Fruit fly (Drosophila melanogaster): ENCODE measurements around the gene Sk2.

The Sk2 gene

DNA sequence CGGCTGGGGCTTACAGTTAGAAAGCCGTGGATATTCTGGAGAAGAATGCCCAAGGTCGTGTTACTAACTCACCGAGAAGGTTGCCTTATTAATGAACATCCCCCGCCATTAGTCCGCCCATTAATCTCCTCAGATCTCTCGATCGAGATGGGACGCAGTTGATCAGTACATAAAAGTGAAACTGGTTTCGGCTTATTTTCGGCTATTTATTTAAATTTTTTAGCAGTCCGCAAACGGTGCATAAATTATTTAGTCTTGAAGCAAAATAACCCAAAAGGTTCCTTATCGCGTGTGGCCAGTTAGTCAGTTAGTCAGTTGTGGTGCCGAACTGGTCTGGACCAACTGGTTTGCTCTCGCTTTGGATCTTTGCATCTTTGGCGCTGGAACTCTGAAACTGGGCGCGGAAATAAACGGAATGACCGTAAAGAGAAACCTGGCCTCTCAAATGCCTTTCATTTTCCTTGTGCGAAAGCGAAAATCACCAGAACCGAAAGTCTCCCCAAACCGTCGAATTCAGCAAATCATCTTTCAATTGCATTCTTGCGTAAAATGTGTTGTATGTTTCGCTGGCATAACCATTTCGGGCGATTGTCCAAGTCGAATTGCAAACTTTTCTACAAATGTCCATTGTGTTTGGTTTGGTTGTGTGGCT is 52.0 kb downstream of the Sk2 start:
- no peak for TF ChIP-seq noc (tag; optimal IDR thresholded peaks at IDR 0.05)
